Fruit fly (Drosophila melanogaster): ENCODE measurements around the gene CG44002.

DNA sequence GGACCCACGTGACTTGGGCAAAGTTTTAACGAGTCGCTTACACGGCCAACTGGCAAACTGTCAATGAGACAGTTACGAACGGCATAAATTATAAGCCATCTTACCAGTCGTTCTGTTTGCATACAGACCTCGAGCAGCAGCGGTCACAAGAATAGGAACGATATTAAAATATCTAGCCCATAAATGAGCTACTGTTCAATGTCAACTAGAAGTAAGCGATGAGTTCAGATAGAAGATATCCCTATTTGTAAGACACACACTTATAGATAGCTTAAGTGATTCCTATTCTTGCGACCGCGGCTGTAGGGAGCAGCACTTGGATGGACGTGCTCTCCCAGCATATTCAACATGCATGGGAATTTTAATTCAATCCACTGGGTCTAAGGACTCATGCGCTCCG, 18.0 kb upstream of the CG44002 start:
- TF ChIP-seq CTCF (optimal IDR thresholded peaks at IDR 0.05): no peak
- TF ChIP-seq CG8478 (optimal IDR thresholded peaks at IDR 0.05): no peak
